Fruit fly (Drosophila melanogaster): ENCODE results near the gene Dph4.

Dph4 gene

dm6 chr3R:5611167-5611566 is 12.8 kb downstream of the Dph4 start:
- TF ChIP-seq Met (GFP tag; optimal IDR thresholded peaks at IDR 0.05) (no peak), Lpt (GFP tag; optimal IDR thresholded peaks at IDR 0.05) (no peak), CG1621 (tag; optimal IDR thresholded peaks at IDR 0.05) (no peak), CG9139 (GFP tag; optimal IDR thresholded peaks at IDR 0.05) (no peak), Eip93F (GFP tag; optimal IDR thresholded peaks at IDR 0.05) (no peak), eg (GFP tag; IDR thresholded peaks at IDR 0.05) (no peak), CG11902 (GFP tag; optimal IDR thresholded peaks at IDR 0.05) (no peak), Sox14 (GFP tag; optimal IDR thresholded peaks at IDR 0.05) (peak; percentile 14), CG6276 (GFP tag; optimal IDR thresholded peaks at IDR 0.05) (no peak), CG8632 (GFP tag; optimal IDR thresholded peaks at IDR 0.05) (no peak), CG6163 (GFP tag; IDR thresholded peaks at IDR 0.05) (peak; percentile 75), ss (GFP tag; optimal IDR thresholded peaks at IDR 0.05) (no peak), fd59A (GFP tag; optimal IDR thresholded peaks at IDR 0.05) (no peak), Eip78C (GFP tag) (peak; percentile 65), Eip75B (GFP tag; optimal IDR thresholded peaks at IDR 0.05) (peak; percentile 35), dac (GFP tag; optimal IDR thresholded peaks at IDR 0.05) (no peak)

DNA sequence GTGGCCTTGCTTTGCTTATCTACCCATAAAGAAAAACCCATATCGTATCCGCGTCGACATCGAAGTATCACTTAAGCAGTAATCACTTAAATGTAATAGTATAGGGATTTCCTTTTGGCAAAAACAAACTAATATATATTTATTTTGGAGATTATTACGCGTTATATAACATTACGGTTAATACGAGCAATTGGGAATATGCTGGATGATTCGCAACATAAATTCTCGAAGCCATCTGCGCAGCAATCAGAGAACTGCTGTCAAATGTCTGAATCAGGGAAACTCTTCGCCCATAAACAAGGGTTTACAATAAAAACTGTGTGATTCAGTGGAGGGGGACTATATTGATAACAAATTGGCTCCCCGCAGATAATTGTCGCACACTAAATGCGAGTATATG is 13.3 kb downstream of the Dph4 start:
- TF ChIP-seq CG10669 (GFP tag; optimal IDR thresholded peaks at IDR 0.05) = no peak
- no peak for TF ChIP-seq CG1621 (tag; optimal IDR thresholded peaks at IDR 0.05)
- no peak for TF ChIP-seq Eip78C (GFP tag)
- TF ChIP-seq Smox (GFP tag; optimal IDR thresholded peaks at IDR 0.05) = no peak
- TF ChIP-seq CG11762 (GFP tag; optimal IDR thresholded peaks at IDR 0.05; ENCODE audit: insufficient read depth) = no peak
- no peak for TF ChIP-seq Sox14 (GFP tag; optimal IDR thresholded peaks at IDR 0.05)
- TF ChIP-seq vri (GFP tag; optimal IDR thresholded peaks at IDR 0.05) = peak; percentile 11
- no peak for TF ChIP-seq fd85E (GFP tag; optimal IDR thresholded peaks at IDR 0.05)
- TF ChIP-seq topi (GFP tag; optimal IDR thresholded peaks at IDR 0.05) = no peak

dm6 chr3R:5608422-5608821 is 15.5 kb downstream of the Dph4 start:
- TF ChIP-seq CG3919 (GFP tag; optimal IDR thresholded peaks at IDR 0.05) = no peak
- TF ChIP-seq CG16779 (tag; optimal IDR thresholded peaks at IDR 0.05) = no peak
- TF ChIP-seq CG8119 (GFP tag; IDR thresholded peaks at IDR 0.05) = no peak
- no peak for TF ChIP-seq vri (GFP tag; optimal IDR thresholded peaks at IDR 0.05)
- TF ChIP-seq esn (GFP tag; optimal IDR thresholded peaks at IDR 0.05) = no peak
- TF ChIP-seq lz (GFP tag; optimal IDR thresholded peaks at IDR 0.05) = no peak
- TF ChIP-seq CG31627 (GFP tag; optimal IDR thresholded peaks at IDR 0.05) = no peak
- no peak for TF ChIP-seq CG10669 (GFP tag; optimal IDR thresholded peaks at IDR 0.05)

DNA sequence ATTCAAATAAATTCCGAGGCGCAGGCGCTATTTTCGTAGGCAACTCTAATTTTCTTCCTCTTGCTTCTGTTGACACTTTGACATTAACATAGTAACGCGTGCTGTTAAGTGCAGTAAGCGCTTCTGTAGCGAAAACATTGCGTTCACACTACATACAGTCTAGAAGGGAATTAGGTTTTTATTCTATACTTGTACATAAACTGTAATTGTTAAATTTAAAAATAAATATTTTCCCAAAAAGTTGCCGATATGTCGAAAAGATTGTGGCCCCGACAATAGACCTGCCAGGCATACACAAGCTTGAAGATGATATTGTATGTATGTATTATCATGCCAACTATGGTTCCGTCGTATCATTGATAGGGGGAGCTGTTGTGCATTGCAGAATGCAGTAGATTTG is 17.4 kb downstream of the Dph4 start, which contains the start of gene asl:
Gene asl, minus strand, starts transcription at position 67 of the 400 bp plus-strand sequence.
- TF ChIP-seq Gug (GFP tag; IDR thresholded peaks at IDR 0.05) = peak; percentile 54; the same call in 1 of the 2 replicates
- TF ChIP-seq net (GFP tag; optimal IDR thresholded peaks at IDR 0.05) = no peak
- TF ChIP-seq fd85E (GFP tag; optimal IDR thresholded peaks at IDR 0.05) = no peak
- peak; percentile 60 for TF ChIP-seq Hr4 (GFP tag; optimal IDR thresholded peaks at IDR 0.05)
- no peak for TF ChIP-seq CG11902 (GFP tag; optimal IDR thresholded peaks at IDR 0.05)
- no peak for TF ChIP-seq CG10669 (GFP tag; optimal IDR thresholded peaks at IDR 0.05)
- TF ChIP-seq CG8119 (GFP tag; IDR thresholded peaks at IDR 0.05) = no peak
- peak; percentile 68 for TF ChIP-seq esn (GFP tag; optimal IDR thresholded peaks at IDR 0.05)
- no peak for TF ChIP-seq CG10631 (GFP tag; optimal IDR thresholded peaks at IDR 0.05)
- no peak for TF ChIP-seq Blimp-1 (GFP tag; optimal IDR thresholded peaks at IDR 0.05)
- TF ChIP-seq svp (GFP tag) = no peak
- TF ChIP-seq Ets96B (tag; optimal IDR thresholded peaks at IDR 0.05) = peak; percentile 23
- peak; percentile 64 for TF ChIP-seq Sox14 (GFP tag; optimal IDR thresholded peaks at IDR 0.05)
- peak; percentile 74 for TF ChIP-seq dsx (GFP tag; optimal IDR thresholded peaks at IDR 0.05; ENCODE audit: poor library complexity, severe bottlenecking)
- TF ChIP-seq Lpt (GFP tag; optimal IDR thresholded peaks at IDR 0.05) = peak; percentile 37
- peak; percentile 26 for TF ChIP-seq dac (GFP tag; optimal IDR thresholded peaks at IDR 0.05)
- TF ChIP-seq fkh (GFP tag; optimal IDR thresholded peaks at IDR 0.05) = peak; percentile 86
- TF ChIP-seq Hr38 (GFP tag; optimal IDR thresholded peaks at IDR 0.05) = no peak
- TF ChIP-seq CG8632 (GFP tag; optimal IDR thresholded peaks at IDR 0.05) = peak; percentile 27
- TF ChIP-seq cyc (GFP tag; optimal IDR thresholded peaks at IDR 0.05) = peak; percentile 47
- TF ChIP-seq CG4318 (GFP tag; optimal IDR thresholded peaks at IDR 0.05) = no peak
- peak; percentile 62 for TF ChIP-seq lz (GFP tag; optimal IDR thresholded peaks at IDR 0.05)
- TF ChIP-seq ss (GFP tag; optimal IDR thresholded peaks at IDR 0.05) = no peak
- TF ChIP-seq CG6163 (GFP tag; IDR thresholded peaks at IDR 0.05) = peak; percentile 70
- TF ChIP-seq Met (GFP tag; optimal IDR thresholded peaks at IDR 0.05) = no peak
- no peak for TF ChIP-seq achi (GFP tag; optimal IDR thresholded peaks at IDR 0.05)
- no peak for TF ChIP-seq pdm3 (GFP tag; optimal IDR thresholded peaks at IDR 0.05)
- peak; percentile 63 for TF ChIP-seq CG3032 (tag; optimal IDR thresholded peaks at IDR 0.05)
- peak; percentile 16; the same call in 1 of the 2 replicates for TF ChIP-seq CG11294 (GFP tag; IDR thresholded peaks at IDR 0.05)
- TF ChIP-seq OdsH (GFP tag; optimal IDR thresholded peaks at IDR 0.05) = no peak

Data from whole organism, prepupa.